Fruit fly (Drosophila melanogaster) whole organism, prepupa: ENCODE results near the gene CG10154.

Source experiments
- Blimp-1 ChIP-seq: fragments of 200-800 bp; sonication (Bioruptor generic); optimal IDR thresholded peaks from 3 replicates; lab custom pipeline; 2017; ENCODE audit warnings: missing biosample characterization, missing genetic modification characterization, mild to moderate bottlenecking, moderate library complexity, missing genetic modification reagents
- CG10631 ChIP-seq: fragments of 200-800 bp; sonication (Bioruptor generic); optimal IDR thresholded peaks from 2 replicates; lab custom pipeline; 2016; ENCODE audit warnings: missing biosample characterization, missing genetic modification characterization
- CG10669 ChIP-seq: fragments of 200-800 bp; sonication (Bioruptor generic); optimal IDR thresholded peaks from 3 replicates; lab custom pipeline; 2018; ENCODE audit warnings: missing biosample characterization, mild to moderate bottlenecking, missing genetic modification characterization, moderate library complexity
- CG11762 ChIP-seq: fragments of 200-800 bp; sonication (Bioruptor generic); optimal IDR thresholded peaks from 3 replicates; lab custom pipeline; 2016; ENCODE audit warnings: missing biosample characterization, missing genetic modification characterization; ENCODE audit not compliant: insufficient read depth
- CG15336 ChIP-seq: fragments of 200-800 bp; sonication (Bioruptor generic); IDR thresholded peaks from 2 replicates; pipeline ENCODE4 v1.3.6; 2022; ENCODE audit warnings: missing biosample characterization, missing genetic modification characterization
- CG1621 ChIP-seq: fragments of 200-800 bp; sonication (Bioruptor generic); optimal IDR thresholded peaks from 3 replicates; lab custom pipeline; 2018; ENCODE audit warnings: missing biosample characterization, mild to moderate bottlenecking, missing genetic modification characterization
- CG16779 ChIP-seq: fragments of 200-800 bp; sonication (Bioruptor generic); optimal IDR thresholded peaks from 3 replicates; lab custom pipeline; 2017; ENCODE audit warnings: missing biosample characterization, mild to moderate bottlenecking, missing genetic modification characterization
- CG3032 ChIP-seq: fragments of 200-800 bp; optimal IDR thresholded peaks from 2 replicates; lab custom pipeline; 2019; ENCODE audit warnings: missing biosample characterization, mild to moderate bottlenecking, missing genetic modification characterization, moderate library complexity
- CG31627 ChIP-seq: fragments of 200-800 bp; sonication (Bioruptor generic); optimal IDR thresholded peaks from 3 replicates; lab custom pipeline; 2016; ENCODE audit warnings: missing biosample characterization, missing genetic modification characterization
- CG32006 ChIP-seq: fragments of 200-800 bp; sonication (Bioruptor generic); optimal IDR thresholded peaks from 3 replicates; lab custom pipeline; 2017; ENCODE audit warnings: missing biosample characterization, mild to moderate bottlenecking, missing genetic modification characterization
- CG34406 ChIP-seq: fragments of 200-800 bp; sonication (Bioruptor generic); optimal IDR thresholded peaks from 3 replicates; lab custom pipeline; 2016; ENCODE audit warnings: missing biosample characterization, missing genetic modification characterization
- CG3919 ChIP-seq: fragments of 200-800 bp; sonication (Bioruptor generic); optimal IDR thresholded peaks from 3 replicates; lab custom pipeline; 2016; ENCODE audit warnings: missing biosample characterization, missing genetic modification characterization
- CG6163 ChIP-seq: fragments of 200-800 bp; sonication (Bioruptor generic); IDR thresholded peaks from 3 replicates; pipeline ENCODE4 v1.3.6; 2022; ENCODE audit warnings: missing biosample characterization, missing genetic modification characterization
- CG6276 ChIP-seq: fragments of 200-800 bp; sonication (Bioruptor generic); optimal IDR thresholded peaks from 2 replicates; lab custom pipeline; 2017; ENCODE audit warnings: missing biosample characterization, mild to moderate bottlenecking, missing genetic modification characterization
- CG6792 ChIP-seq: fragments of 200-800 bp; sonication (Bioruptor generic); optimal IDR thresholded peaks from 3 replicates; lab custom pipeline; 2016; ENCODE audit warnings: missing biosample characterization, missing genetic modification characterization
- CG6808 ChIP-seq: fragments of 200-800 bp; sonication (Bioruptor generic); optimal IDR thresholded peaks from 3 replicates; lab custom pipeline; 2017; ENCODE audit warnings: missing biosample characterization, missing genetic modification characterization, mild to moderate bottlenecking, moderate library complexity, missing genetic modification reagents
- CG6854 ChIP-seq: fragments of 200-800 bp; sonication (Bioruptor generic); optimal IDR thresholded peaks from 2 replicates; lab custom pipeline; 2017; ENCODE audit warnings: missing biosample characterization, mild to moderate bottlenecking, missing genetic modification characterization
- CG7368 ChIP-seq: fragments of 200-800 bp; sonication (Bioruptor generic); optimal IDR thresholded peaks from 3 replicates; lab custom pipeline; 2016; ENCODE audit warnings: missing biosample characterization, missing genetic modification characterization
- CG8119 ChIP-seq: fragments of 200-800 bp; sonication (Bioruptor generic); IDR thresholded peaks from 3 replicates; pipeline ENCODE4 v1.3.6; 2022; ENCODE audit warnings: missing biosample characterization, missing genetic modification characterization
- CG8319 ChIP-seq: fragments of 200-800 bp; sonication (Bioruptor generic); optimal IDR thresholded peaks from 3 replicates; lab custom pipeline; 2016; ENCODE audit warnings: missing biosample characterization, missing genetic modification characterization
- CG8632 ChIP-seq: fragments of 200-800 bp; sonication (Bioruptor generic); optimal IDR thresholded peaks from 3 replicates; lab custom pipeline; 2016; ENCODE audit warnings: missing biosample characterization, missing genetic modification characterization
- CG9139 ChIP-seq: fragments of 200-800 bp; sonication (Bioruptor generic); optimal IDR thresholded peaks from 3 replicates; lab custom pipeline; 2017; ENCODE audit warnings: missing biosample characterization, mild to moderate bottlenecking, missing genetic modification characterization
- Eip78C ChIP-seq: fragments of 200-800 bp; sonication (Bioruptor generic); peaks from one replicate; lab custom pipeline; 2016; ENCODE audit warnings: missing biosample characterization, missing genetic modification characterization
- Eip93F ChIP-seq: fragments of 200-800 bp; sonication (Bioruptor generic); optimal IDR thresholded peaks from 2 replicates; lab custom pipeline; 2016; ENCODE audit warnings: missing biosample characterization, mild to moderate bottlenecking, missing genetic modification characterization
- Ets21C ChIP-seq: fragments of 200-800 bp; sonication (Bioruptor generic); optimal IDR thresholded peaks from 3 replicates; lab custom pipeline; 2016; ENCODE audit warnings: missing biosample characterization, missing genetic modification characterization
- Ets96B ChIP-seq: fragments of 200-800 bp; optimal IDR thresholded peaks from 2 replicates; lab custom pipeline; 2019; ENCODE audit warnings: missing biosample characterization, mild to moderate bottlenecking, missing genetic modification characterization, moderate library complexity
- Hr38 ChIP-seq: sonication (Bioruptor generic); optimal IDR thresholded peaks from 2 replicates; lab custom pipeline; 2016; ENCODE audit warnings: missing biosample characterization, missing genetic modification characterization
- Hr39 ChIP-seq: fragments of 200-800 bp; sonication (Bioruptor generic); optimal IDR thresholded peaks from 2 replicates; lab custom pipeline; 2016; ENCODE audit warnings: missing biosample characterization, missing genetic modification characterization
- Hr4 ChIP-seq: fragments of 200-800 bp; sonication (Bioruptor generic); optimal IDR thresholded peaks from 3 replicates; lab custom pipeline; 2016; ENCODE audit warnings: missing biosample characterization, missing genetic modification characterization
- Lpt ChIP-seq: fragments of 200-800 bp; sonication (Bioruptor generic); optimal IDR thresholded peaks from 3 replicates; lab custom pipeline; 2016; ENCODE audit warnings: missing biosample characterization, missing genetic modification characterization
- Met ChIP-seq: fragments of 200-800 bp; sonication (Bioruptor generic); optimal IDR thresholded peaks from 3 replicates; lab custom pipeline; 2016; ENCODE audit warnings: missing biosample characterization, missing genetic modification characterization
- OdsH ChIP-seq: fragments of 200-800 bp; sonication (Bioruptor generic); optimal IDR thresholded peaks from 3 replicates; lab custom pipeline; 2016; ENCODE audit warnings: missing biosample characterization, missing genetic modification characterization
- Smox ChIP-seq: fragments of 200-800 bp; sonication (Bioruptor generic); optimal IDR thresholded peaks from 3 replicates; lab custom pipeline; 2016; ENCODE audit warnings: missing biosample characterization, missing genetic modification characterization
- Sox102F ChIP-seq: fragments of 200-800 bp; sonication (Bioruptor generic); optimal IDR thresholded peaks from 2 replicates; lab custom pipeline; 2016; ENCODE audit warnings: missing biosample characterization, mild to moderate bottlenecking, missing genetic modification characterization
- Sox14 ChIP-seq: fragments of 200-800 bp; sonication (Bioruptor generic); optimal IDR thresholded peaks from 3 replicates; lab custom pipeline; 2016; ENCODE audit warnings: missing biosample characterization, missing genetic modification characterization
- Sox15 ChIP-seq: fragments of 200-800 bp; sonication (Bioruptor generic); optimal IDR thresholded peaks from 3 replicates; lab custom pipeline; 2016; ENCODE audit warnings: missing biosample characterization, missing genetic modification characterization
- acj6 ChIP-seq: fragments of 200-800 bp; sonication (Bioruptor generic); optimal IDR thresholded peaks from 3 replicates; lab custom pipeline; 2016; ENCODE audit warnings: missing biosample characterization, missing genetic modification characterization
- cyc ChIP-seq: fragments of 200-800 bp; sonication (Bioruptor generic); optimal IDR thresholded peaks from 3 replicates; lab custom pipeline; 2016; ENCODE audit warnings: missing biosample characterization, missing genetic modification characterization
- dac ChIP-seq: fragments of 200-800 bp; sonication (Bioruptor generic); optimal IDR thresholded peaks from 2 replicates; lab custom pipeline; 2017; ENCODE audit warnings: missing biosample characterization, mild to moderate bottlenecking, missing genetic modification characterization
- dsx ChIP-seq: fragments of 200-800 bp; optimal IDR thresholded peaks from 3 replicates; lab custom pipeline; 2019; ENCODE audit warnings: missing biosample characterization, mild to moderate bottlenecking, missing genetic modification characterization, moderate library complexity; ENCODE audit not compliant: poor library complexity, severe bottlenecking
- eg ChIP-seq: fragments of 200-800 bp; sonication (Bioruptor generic); IDR thresholded peaks from 3 replicates; pipeline ENCODE4 v1.3.6; 2022; ENCODE audit warnings: missing biosample characterization, missing genetic modification characterization
- esn ChIP-seq: fragments of 200-800 bp; sonication (Bioruptor generic); optimal IDR thresholded peaks from 2 replicates; lab custom pipeline; 2016; ENCODE audit warnings: missing biosample characterization, mild to moderate bottlenecking, missing genetic modification characterization, moderate library complexity
- fd59A ChIP-seq: fragments of 200-800 bp; sonication (Bioruptor generic); optimal IDR thresholded peaks from 2 replicates; lab custom pipeline; 2017; ENCODE audit warnings: missing biosample characterization, mild to moderate bottlenecking, missing genetic modification characterization, missing genetic modification reagents
- fkh ChIP-seq: fragments of 200-800 bp; sonication (Bioruptor generic); optimal IDR thresholded peaks from 3 replicates; lab custom pipeline; 2017; ENCODE audit warnings: missing biosample characterization, mild to moderate bottlenecking, missing genetic modification characterization, moderate library complexity
- lz ChIP-seq: fragments of 200-800 bp; sonication (Bioruptor generic); optimal IDR thresholded peaks from 3 replicates; lab custom pipeline; 2016; ENCODE audit warnings: missing biosample characterization, missing genetic modification characterization
- pdm3 ChIP-seq: fragments of 200-800 bp; sonication (Bioruptor generic); optimal IDR thresholded peaks from 3 replicates; lab custom pipeline; 2016; ENCODE audit warnings: missing biosample characterization, missing genetic modification characterization
- salr ChIP-seq, 2 experiments: fragments of 200-800 bp; sonication (Bioruptor generic); optimal IDR thresholded peaks; 3 replicates each; lab custom pipeline; 2016 to 2018; ENCODE audit warnings: missing biosample characterization in 2 of 2, missing genetic modification characterization in 2 of 2, mild to moderate bottlenecking in 1 of 2
- spab ChIP-seq: fragments of 200-800 bp; sonication (Bioruptor generic); optimal IDR thresholded peaks from 2 replicates; lab custom pipeline; 2017; ENCODE audit warnings: missing biosample characterization, mild to moderate bottlenecking, missing genetic modification characterization, missing genetic modification reagents
- svp ChIP-seq: fragments of 200-800 bp; sonication (Bioruptor generic); peaks from one replicate; lab custom pipeline; 2016; ENCODE audit warnings: missing biosample characterization, missing genetic modification characterization
- topi ChIP-seq: fragments of 200-800 bp; sonication (Bioruptor generic); optimal IDR thresholded peaks from 3 replicates; lab custom pipeline; 2016; ENCODE audit warnings: missing biosample characterization, missing genetic modification characterization

CG10154 gene

dm6 chr3L:13476566-13477452, 39.9 kb upstream of the CG10154 start:
- TF ChIP-seq CG3032 (tag; lab: Kevin White, UChicago) (peak; percentile 92), CG6854 (no peak), eg (GFP tag; lab: Robert Waterston, UW) (peak; percentile 94), Eip78C (peak; percentile 99), Lpt (GFP tag; lab: Kevin White, UChicago) (peak; percentile 96), CG16779 (tag; lab: Kevin White, UChicago) (peak; percentile 82), salr (GFP tag; optimal IDR thresholded peaks at IDR 0.05; lab: Kevin White, UChicago) (peak; percentile 77 to 98), CG6808 (GFP tag; lab: Kevin White, UChicago) (peak; percentile 90), fd59A (peak; percentile 93), CG6276 (GFP tag; lab: Kevin White, UChicago) (peak; percentile 97), Hr38 (no peak), Met (GFP tag; lab: Kevin White, UChicago) (peak; percentile 90), CG31627 (GFP tag; lab: Kevin White, UChicago) (peak; percentile 76), CG3919 (GFP tag; lab: Kevin White, UChicago) (peak; percentile 93), topi (GFP tag; lab: Kevin White, UChicago) (peak; percentile 91), CG8119 (GFP tag; lab: Robert Waterston, UW) (peak; percentile 96), CG6792 (GFP tag; lab: Kevin White, UChicago) (peak; percentile 91), CG6163 (peak; percentile 92), CG10669 (GFP tag; lab: Kevin White, UChicago) (peak; percentile 89), CG8632 (GFP tag; lab: Kevin White, UChicago) (peak; percentile 90), acj6 (GFP tag; lab: Kevin White, UChicago) (peak; percentile 95), fkh (GFP tag; lab: Kevin White, UChicago) (peak; percentile 75), Sox102F (GFP tag; lab: Kevin White, UChicago) (peak; percentile 76), Smox (GFP tag; lab: Kevin White, UChicago) (peak; percentile 86), Eip93F (peak; percentile 63), CG8319 (GFP tag; lab: Kevin White, UChicago) (peak; percentile 84), Blimp-1 (GFP tag; lab: Kevin White, UChicago) (peak; percentile 45), Ets96B (tag; lab: Kevin White, UChicago) (peak; percentile 90), OdsH (GFP tag; lab: Kevin White, UChicago) (peak; percentile 95), esn (GFP tag; lab: Kevin White, UChicago) (peak; percentile 95), spab (GFP tag; lab: Kevin White, UChicago) (peak; percentile 93), CG10631 (GFP tag; lab: Kevin White, UChicago) (peak; percentile 93), dac (GFP tag; lab: Kevin White, UChicago) (peak; percentile 88), Sox15 (GFP tag; lab: Kevin White, UChicago) (peak; percentile 80), lz (GFP tag; lab: Kevin White, UChicago) (peak; percentile 81), Hr4 (peak; percentile 94), CG34406 (GFP tag; lab: Kevin White, UChicago) (peak; percentile 93), CG11762 (GFP tag; lab: Kevin White, UChicago) (peak; percentile 92), CG7368 (GFP tag; lab: Kevin White, UChicago) (peak; percentile 76), pdm3 (GFP tag; lab: Kevin White, UChicago) (peak; percentile 91), dsx (peak; percentile 88), CG15336 (GFP tag; lab: Robert Waterston, UW) (peak; percentile 97), Sox14 (GFP tag; lab: Kevin White, UChicago) (peak; percentile 89), CG32006 (GFP tag; lab: Kevin White, UChicago) (peak; percentile 98), CG9139 (GFP tag; lab: Kevin White, UChicago) (peak; percentile 55), Hr39 (GFP tag; lab: Kevin White, UChicago) (peak; percentile 76), cyc (peak; percentile 83), CG1621 (tag; lab: Kevin White, UChicago) (peak; percentile 84), svp (peak; percentile 93), Ets21C (peak; percentile 69)
